Fruit fly (Drosophila melanogaster) whole organism, embryonic: Measurements from ENCODE around the gene CG7506.

Experiments
- CG2116 ChIP-seq: fragments of 200-800 bp; sonication (Bioruptor generic); optimal IDR thresholded peaks from 3 replicates; lab custom pipeline; 2018; ENCODE audit warnings: missing biosample characterization, mild to moderate bottlenecking, missing genetic modification characterization
- CG2199 ChIP-seq: fragments of 200-800 bp; sonication (Bioruptor generic); IDR thresholded peaks from 3 replicates; pipeline ENCODE4 v1.3.6; 2022; ENCODE audit warnings: missing biosample characterization, missing genetic modification characterization
- CG32532 ChIP-seq: fragments of 200-800 bp; sonication (Bioruptor generic); IDR thresholded peaks from 2 replicates; pipeline ENCODE4 v1.3.6; 2022; ENCODE audit warnings: missing biosample characterization, missing genetic modification characterization
- Myb ChIP-seq: fragments of 200-800 bp; sonication (Bioruptor generic); optimal IDR thresholded peaks from 2 replicates; lab custom pipeline; 2016; ENCODE audit warnings: missing biosample characterization, missing genetic modification characterization
- gsb ChIP-seq: fragments of 200-800 bp; sonication (Bioruptor generic); IDR thresholded peaks from 2 replicates; pipeline ENCODE4 v1.3.6; 2022; ENCODE audit warnings: missing biosample characterization, missing genetic modification characterization
- hth ChIP-seq: fragments of >200 bp; optimal IDR thresholded peaks from 2 replicates; lab custom pipeline; 2017; ENCODE audit warnings: inconsistent platforms
- salm ChIP-seq: fragments of 200-800 bp; sonication (Bioruptor generic); optimal IDR thresholded peaks from 2 replicates; lab custom pipeline; 2018; ENCODE audit warnings: missing biosample characterization, mild to moderate bottlenecking, missing genetic modification characterization

DNA sequence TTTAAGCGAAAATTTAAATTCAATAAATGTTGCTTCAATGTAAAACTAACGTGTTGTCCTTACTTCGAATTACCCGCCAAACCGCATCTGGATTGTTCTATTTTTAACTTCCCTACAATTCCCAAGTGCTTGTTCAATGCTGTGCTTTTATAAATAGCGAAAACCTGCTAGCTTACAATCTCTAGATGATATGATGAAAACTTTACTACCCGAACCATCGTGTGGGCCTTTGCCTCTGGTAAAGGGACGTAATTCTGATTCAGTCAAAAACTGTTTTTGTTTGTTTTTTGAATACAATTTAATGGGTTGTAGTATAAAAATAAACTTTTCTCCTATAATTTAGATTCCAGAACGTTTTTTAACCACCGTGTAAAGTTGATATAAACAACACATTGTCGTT is 1.9 kb downstream of the CG7506 start:
- TF ChIP-seq CG32532 (GFP tag; lab: Robert Waterston, UW) = no peak
- TF ChIP-seq hth (lab: Kevin White, UChicago) = no peak
- no peak for TF ChIP-seq CG2116 (GFP tag; lab: Kevin White, UChicago)
- TF ChIP-seq CG2199 (GFP tag; lab: Robert Waterston, UW) = no peak
- TF ChIP-seq Myb (GFP tag; lab: Kevin White, UChicago) = no peak
- no peak for TF ChIP-seq gsb (GFP tag; lab: Robert Waterston, UW)
- TF ChIP-seq salm = no peak
